Fruit fly (Drosophila melanogaster) whole organism: ENCODE data around the gene eIF2D.

Experiments used
- CG8478 ChIP-seq: fragments of >200 bp; optimal IDR thresholded peaks from 2 replicates; lab custom pipeline; 2018; ENCODE audit warnings: inconsistent platforms
- Dll ChIP-seq: fragments of >200 bp; optimal IDR thresholded peaks from 2 replicates; lab custom pipeline; 2017
- EcR ChIP-seq, 2 experiments: fragments of >200 bp; optimal IDR thresholded peaks; 2 replicates each; lab custom pipeline; 2017; ENCODE audit warnings: missing biosample characterization in 2 of 2, missing genetic modification characterization in 2 of 2, missing genetic modification reagents in 2 of 2
- pan ChIP-seq: fragments of >200 bp; optimal IDR thresholded peaks from 2 replicates; lab custom pipeline; 2017
- psq ChIP-seq: fragments of >200 bp; optimal IDR thresholded peaks from 2 replicates; lab custom pipeline; 2017
- usp ChIP-seq: fragments of >200 bp; optimal IDR thresholded peaks from 2 replicates; lab custom pipeline; 2017; ENCODE audit warnings: missing biosample characterization, missing genetic modification characterization, mixed read lengths

DNA sequence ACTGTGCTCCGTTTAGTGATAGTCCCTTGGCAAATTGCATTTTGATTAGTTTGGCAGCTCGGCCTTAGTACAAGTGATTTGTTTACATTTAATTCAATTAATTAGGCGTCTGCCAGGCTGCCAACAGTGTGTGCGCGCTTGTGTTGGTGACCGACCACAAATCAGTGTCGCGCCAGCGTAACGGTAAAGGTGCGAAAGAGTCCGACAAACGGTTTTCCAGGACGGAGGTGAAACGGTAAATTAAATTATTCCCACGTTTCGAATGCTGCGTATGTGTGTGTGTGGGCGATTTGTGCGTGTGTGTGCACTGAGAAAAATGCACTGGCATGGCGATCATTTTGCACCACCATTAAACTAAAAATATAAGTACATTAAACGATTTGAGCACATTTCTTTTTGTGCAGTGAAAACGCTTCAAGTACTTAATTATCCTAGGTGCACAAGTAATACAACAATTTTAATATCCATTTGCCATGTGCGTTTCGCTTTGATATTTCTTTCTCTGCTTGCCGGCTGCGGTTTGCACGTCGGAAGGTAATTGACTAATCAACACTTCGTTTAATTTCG lies 12.6 kb downstream of the eIF2D start:
- TF ChIP-seq psq (lab: Kevin White, UChicago) (no peak), Dll (no peak), EcR (GFP tag; optimal IDR thresholded peaks at IDR 0.05; lab: Kevin White, UChicago) (no peak), CG8478 (lab: Kevin White, UChicago) (no peak), pan (no peak), usp (GFP tag; lab: Kevin White, UChicago) (no peak)
